Fruit fly (Drosophila melanogaster) whole organism, adult: Measurements from ENCODE around the gene sphinx2.

Source experiments
- CG11617 ChIP-seq: fragments of 200-800 bp; sonication (Bioruptor generic); optimal IDR thresholded peaks from 2 replicates; lab custom pipeline; 2017; ENCODE audit warnings: mild to moderate bottlenecking, missing biosample characterization, missing genetic modification reagents, missing genetic modification characterization
- CG12768 ChIP-seq: fragments of 200-800 bp; sonication (Bioruptor generic); optimal IDR thresholded peaks from 2 replicates; lab custom pipeline; 2017; ENCODE audit warnings: missing biosample characterization, missing genetic modification characterization, mild to moderate bottlenecking, moderate library complexity, missing genetic modification reagents
- CG14711 ChIP-seq: fragments of 200-800 bp; sonication (Bioruptor generic); optimal IDR thresholded peaks from 2 replicates; lab custom pipeline; 2018; ENCODE audit warnings: missing biosample characterization, mild to moderate bottlenecking, missing genetic modification characterization, moderate library complexity
- CG1620 ChIP-seq: fragments of 200-800 bp; sonication (Bioruptor generic); optimal IDR thresholded peaks from 2 replicates; lab custom pipeline; 2016; ENCODE audit warnings: missing biosample characterization, missing genetic modification characterization
- CG33017 ChIP-seq: fragments of 200-800 bp; sonication (Bioruptor generic); optimal IDR thresholded peaks from 2 replicates; lab custom pipeline; 2018; ENCODE audit warnings: missing biosample characterization, mild to moderate bottlenecking, missing genetic modification characterization, moderate library complexity
- CG5204 ChIP-seq: fragments of 200-800 bp; sonication (Bioruptor generic); optimal IDR thresholded peaks from 2 replicates; lab custom pipeline; 2016; ENCODE audit warnings: missing biosample characterization, missing genetic modification characterization
- CG7045 ChIP-seq: fragments of 200-800 bp; sonication (Bioruptor generic); optimal IDR thresholded peaks from 2 replicates; lab custom pipeline; 2017; ENCODE audit warnings: missing biosample characterization, mild to moderate bottlenecking, missing genetic modification characterization
- CG7101 ChIP-seq: fragments of 200-800 bp; sonication (Bioruptor generic); optimal IDR thresholded peaks from 2 replicates; lab custom pipeline; 2018; ENCODE audit warnings: missing biosample characterization, mild to moderate bottlenecking, missing genetic modification characterization, moderate library complexity
- Clk ChIP-seq: fragments of 200-800 bp; sonication (Bioruptor generic); optimal IDR thresholded peaks from 2 replicates; lab custom pipeline; 2017; ENCODE audit warnings: missing biosample characterization, missing genetic modification characterization
- Crg-1 ChIP-seq: fragments of 200-800 bp; sonication (Bioruptor generic); optimal IDR thresholded peaks from 2 replicates; lab custom pipeline; 2016; ENCODE audit warnings: missing biosample characterization, missing genetic modification characterization
- Hr96 ChIP-seq: fragments of 200-800 bp; sonication (Bioruptor generic); optimal IDR thresholded peaks from 2 replicates; lab custom pipeline; 2016; ENCODE audit warnings: missing biosample characterization, missing genetic modification characterization
- Mnt ChIP-seq: fragments of 200-800 bp; sonication (Bioruptor generic); optimal IDR thresholded peaks from 2 replicates; lab custom pipeline; 2016; ENCODE audit warnings: missing biosample characterization, mild to moderate bottlenecking, missing genetic modification characterization
- bab1 ChIP-seq: fragments of 200-800 bp; sonication (Bioruptor generic); optimal IDR thresholded peaks from 3 replicates; lab custom pipeline; 2019; ENCODE audit warnings: missing biosample characterization, mild to moderate bottlenecking, missing genetic modification characterization, moderate library complexity
- cic ChIP-seq: fragments of 200-800 bp; sonication (Bioruptor generic); optimal IDR thresholded peaks from 2 replicates; lab custom pipeline; 2017; ENCODE audit warnings: missing biosample characterization, mild to moderate bottlenecking, missing genetic modification characterization, moderate library complexity
- cnc ChIP-seq, 2 experiments: fragments of >200 bp; optimal IDR thresholded peaks; 2 replicates each; lab custom pipeline; 2017
- kay ChIP-seq: fragments of 200-800 bp; sonication (Bioruptor generic); peaks from one replicate; lab custom pipeline; 2016; ENCODE audit warnings: missing biosample characterization, missing genetic modification characterization, borderline replicate concordance
- ovo ChIP-seq: fragments of 200-800 bp; sonication (Bioruptor generic); optimal IDR thresholded peaks from 2 replicates; lab custom pipeline; 2016; ENCODE audit warnings: missing biosample characterization, missing genetic modification characterization
- pad ChIP-seq: fragments of 200-800 bp; sonication (Bioruptor generic); optimal IDR thresholded peaks from 3 replicates; lab custom pipeline; 2017; ENCODE audit warnings: missing biosample characterization, missing genetic modification characterization, mild to moderate bottlenecking, moderate library complexity, missing genetic modification reagents
- tj ChIP-seq: fragments of 200-800 bp; sonication (Bioruptor generic); optimal IDR thresholded peaks from 3 replicates; lab custom pipeline; 2017; ENCODE audit warnings: missing biosample characterization, mild to moderate bottlenecking, missing genetic modification characterization, moderate library complexity
- toe ChIP-seq: fragments of 200-800 bp; sonication (Bioruptor generic); optimal IDR thresholded peaks from 2 replicates; lab custom pipeline; 2016; ENCODE audit warnings: missing biosample characterization, missing genetic modification characterization

The sphinx2 gene

DNA sequence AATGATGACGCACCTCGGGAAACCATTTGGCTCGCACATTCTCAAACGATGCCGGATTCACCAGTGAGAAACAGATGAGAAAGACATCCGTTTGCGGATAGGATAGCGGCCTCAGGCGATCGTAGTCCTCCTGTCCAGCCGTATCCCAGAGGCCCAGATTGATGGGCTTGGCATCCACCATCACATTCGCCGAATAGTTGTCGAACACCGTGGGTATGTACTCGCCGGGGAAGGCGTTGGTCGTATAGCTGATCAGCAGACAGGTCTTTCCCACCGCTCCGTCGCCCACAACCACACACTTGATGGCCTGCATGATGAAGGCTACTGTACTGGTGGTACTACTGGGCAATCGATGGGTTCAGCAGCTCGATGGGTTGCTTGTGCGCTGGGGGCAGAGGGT, 6.3 kb downstream of the sphinx2 start:
- TF ChIP-seq bab1 (GFP tag; lab: Kevin White, UChicago) = no peak

DNA sequence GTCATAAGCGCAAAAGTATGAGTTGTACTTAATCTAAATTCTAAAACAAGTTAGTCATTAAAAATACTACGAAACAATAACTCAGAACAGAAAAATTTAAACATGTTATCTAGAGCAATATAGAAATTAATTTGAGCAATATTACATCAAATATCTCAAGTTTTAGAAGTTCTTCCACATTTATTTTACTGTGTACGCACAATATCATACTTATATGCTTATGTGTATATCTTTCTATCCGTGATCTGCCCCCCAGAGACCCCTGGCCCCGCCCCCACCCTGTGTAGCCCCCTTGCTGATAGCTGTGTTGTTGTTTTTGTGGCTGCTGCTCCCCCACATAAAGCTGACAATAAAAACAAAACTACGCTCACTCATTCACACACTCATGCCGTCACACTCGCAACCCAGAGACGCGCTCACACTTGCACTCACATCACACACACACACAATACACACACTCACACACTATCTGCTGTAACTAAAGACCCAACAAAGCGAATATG, 7.2 kb downstream of the sphinx2 start:
- TF ChIP-seq cic = peak; percentile 71
- no peak for TF ChIP-seq Mnt (GFP tag; lab: Kevin White, UChicago)
- peak; percentile 46 for TF ChIP-seq tj

DNA sequence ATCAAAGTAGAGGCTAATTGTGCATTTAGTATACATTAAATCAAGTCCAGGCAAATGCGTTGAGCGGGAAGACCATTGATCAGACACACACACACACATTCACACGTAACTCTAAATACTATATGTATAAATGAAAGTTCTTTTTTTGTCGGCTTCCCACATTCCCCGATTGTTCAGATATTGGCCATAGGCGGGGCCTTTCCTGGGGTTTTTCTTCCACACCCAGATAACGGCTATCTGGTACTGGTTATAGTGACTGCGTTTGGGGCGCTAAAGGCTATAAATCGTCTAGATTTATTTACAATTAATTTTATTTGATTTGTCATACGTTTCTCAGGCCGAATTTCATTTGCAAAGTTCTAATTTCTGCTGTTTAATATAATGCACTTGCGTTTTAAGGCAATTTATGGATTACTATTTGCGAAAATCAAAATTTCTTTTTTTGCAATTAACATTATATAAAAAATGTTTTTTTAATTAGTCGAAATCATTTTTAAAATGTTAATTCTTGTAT, 7.7 kb downstream of the sphinx2 start:
- TF ChIP-seq kay (peak; percentile 62), Hr96 (GFP tag; lab: Kevin White, UChicago) (no peak), cnc (optimal IDR thresholded peaks at IDR 0.05; lab: Kevin White, UChicago) (no peak), toe (GFP tag; lab: Kevin White, UChicago) (no peak)

DNA sequence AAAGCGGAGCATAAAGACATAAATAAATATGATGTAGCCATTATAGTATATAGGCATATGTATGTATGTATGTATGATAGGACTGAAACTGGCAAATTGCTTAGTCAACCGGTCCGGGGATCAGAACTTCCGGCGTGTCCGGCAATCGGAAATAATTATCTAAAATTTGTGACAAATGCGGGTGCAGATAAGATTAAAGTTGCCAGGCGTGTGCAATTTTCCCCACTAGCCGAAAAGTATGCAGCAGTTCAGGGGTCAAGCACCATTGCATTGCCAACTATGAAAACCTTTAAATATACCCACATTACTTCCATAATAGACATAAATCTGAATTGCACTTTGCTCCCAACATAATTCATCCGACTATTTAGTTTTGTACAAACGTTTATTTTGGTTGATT, 8.3 kb downstream of the sphinx2 start:
- TF ChIP-seq cnc (optimal IDR thresholded peaks at IDR 0.05; lab: Kevin White, UChicago) (no peak), tj (no peak), CG7045 (GFP tag; lab: Kevin White, UChicago) (no peak)

DNA sequence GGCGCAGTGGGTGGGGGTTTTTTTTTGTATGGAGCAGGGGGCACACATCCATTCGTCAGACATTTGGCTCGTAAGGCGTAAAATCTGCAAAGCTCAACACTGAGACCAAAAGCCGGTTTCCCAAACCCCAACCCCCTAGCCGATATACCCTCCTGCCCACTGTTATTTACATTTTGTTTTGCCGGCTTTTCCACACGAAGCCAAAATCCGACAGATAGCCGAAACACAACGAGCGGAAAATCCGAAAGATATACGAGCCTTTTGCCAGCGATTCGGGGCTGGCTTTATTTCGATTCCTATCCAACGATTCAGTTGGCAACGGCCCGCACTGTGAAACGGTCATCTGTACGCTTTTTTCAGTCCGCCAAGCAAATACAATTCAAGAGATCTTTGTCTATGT, 17.0 kb downstream of the sphinx2 start, which contains the start of gene CG42458:
CG42458 (plus strand) TSS at position 311 of the 400 bp plus-strand sequence.
- no peak for TF ChIP-seq Crg-1
- peak; percentile 68 for TF ChIP-seq kay
- TF ChIP-seq CG12768 (GFP tag; lab: Kevin White, UChicago) = no peak

DNA sequence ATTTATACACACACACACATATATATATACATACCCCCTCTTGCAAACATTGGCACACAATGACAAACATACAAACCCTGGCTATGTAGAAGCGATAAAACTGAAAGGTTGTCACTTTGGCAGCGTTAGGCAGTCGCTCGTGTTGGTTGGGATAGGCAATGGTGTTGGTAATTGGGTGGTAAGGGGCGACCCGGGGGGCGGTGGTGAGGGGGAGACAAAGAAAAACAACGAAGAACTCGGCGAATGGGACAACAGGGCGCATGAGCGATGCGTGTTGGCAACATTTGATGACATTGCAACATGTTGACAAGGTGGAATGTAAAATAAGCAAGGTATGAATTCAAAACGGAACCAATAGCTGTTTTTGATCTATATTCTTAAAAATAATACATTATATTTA, 18.0 kb downstream of the sphinx2 start:
- TF ChIP-seq ovo (GFP tag; lab: Kevin White, UChicago) (no peak), CG12768 (GFP tag; lab: Kevin White, UChicago) (no peak), CG14711 (tag; lab: Kevin White, UChicago) (no peak), cnc (optimal IDR thresholded peaks at IDR 0.05; lab: Kevin White, UChicago) (no peak), Clk (GFP tag; lab: Kevin White, UChicago) (no peak), CG1620 (GFP tag; lab: Kevin White, UChicago) (no peak), CG11617 (no peak), CG33017 (tag; lab: Kevin White, UChicago) (no peak), bab1 (GFP tag; lab: Kevin White, UChicago) (no peak), Crg-1 (no peak), pad (GFP tag; lab: Kevin White, UChicago) (no peak), CG7101 (tag; lab: Kevin White, UChicago) (no peak), Mnt (GFP tag; lab: Kevin White, UChicago) (no peak), toe (GFP tag; lab: Kevin White, UChicago) (no peak), Hr96 (GFP tag; lab: Kevin White, UChicago) (no peak), CG7045 (GFP tag; lab: Kevin White, UChicago) (no peak), CG5204 (GFP tag; lab: Kevin White, UChicago) (no peak), kay (no peak)

DNA sequence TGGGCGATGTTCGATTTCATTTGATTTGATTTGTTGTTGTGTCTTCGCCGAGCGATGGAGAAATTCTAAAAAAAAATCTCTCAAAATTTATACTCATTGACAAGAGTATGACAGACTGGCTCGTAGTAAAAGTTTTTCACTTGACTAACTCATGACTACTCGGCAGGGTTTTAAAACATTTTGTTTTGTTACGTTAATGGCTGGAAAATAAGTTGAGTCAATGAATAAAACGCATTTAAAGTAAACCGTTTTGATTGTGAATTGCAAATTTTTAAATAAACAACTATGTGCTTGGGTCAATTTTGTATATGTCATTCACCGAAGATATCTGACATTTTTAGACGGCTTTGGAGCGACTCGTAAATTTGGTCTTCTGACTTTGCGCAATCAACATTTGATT, 36.5 kb downstream of the sphinx2 start, which contains the start of gene CG8560:
CG8560 (minus strand) TSS at position 101 of the 400 bp plus-strand sequence.
- TF ChIP-seq cic = no peak
- TF ChIP-seq Hr96 (GFP tag; lab: Kevin White, UChicago) = no peak
- TF ChIP-seq Clk (GFP tag; lab: Kevin White, UChicago) = no peak
- TF ChIP-seq pad (GFP tag; lab: Kevin White, UChicago) = no peak
- no peak for TF ChIP-seq CG7045 (GFP tag; lab: Kevin White, UChicago)
- TF ChIP-seq bab1 (GFP tag; lab: Kevin White, UChicago) = no peak
- TF ChIP-seq ovo (GFP tag; lab: Kevin White, UChicago) = no peak
- no peak for TF ChIP-seq Crg-1
- no peak for TF ChIP-seq tj
- no peak for TF ChIP-seq kay
- no peak for TF ChIP-seq CG1620 (GFP tag; lab: Kevin White, UChicago)
- TF ChIP-seq Mnt (GFP tag; lab: Kevin White, UChicago) = no peak
- TF ChIP-seq CG33017 (tag; lab: Kevin White, UChicago) = no peak

DNA sequence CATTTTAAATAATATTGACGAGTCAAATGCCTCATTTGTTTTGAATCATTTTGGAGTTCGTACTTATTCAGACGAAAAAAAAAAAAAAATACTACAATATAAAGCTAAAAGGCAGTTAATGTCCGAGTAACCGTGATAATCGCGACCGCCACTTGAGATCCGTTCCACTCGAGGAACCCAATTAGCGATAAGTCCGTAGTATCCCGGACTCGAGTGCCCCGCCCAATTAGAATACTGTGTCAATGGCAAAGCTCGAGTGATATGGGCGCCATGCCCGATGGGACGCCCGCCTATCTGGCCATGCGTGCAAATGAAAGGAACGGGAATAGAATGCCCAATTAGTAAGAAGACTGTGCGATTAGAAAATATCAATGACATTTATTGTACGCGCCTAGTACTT, 38.6 kb downstream of the sphinx2 start:
- TF ChIP-seq kay (no peak), CG5204 (GFP tag; lab: Kevin White, UChicago) (no peak), Crg-1 (no peak), tj (no peak), cic (no peak), CG1620 (GFP tag; lab: Kevin White, UChicago) (no peak), Clk (GFP tag; lab: Kevin White, UChicago) (no peak), CG7101 (tag; lab: Kevin White, UChicago) (no peak), cnc (optimal IDR thresholded peaks at IDR 0.05; lab: Kevin White, UChicago) (no peak), Mnt (GFP tag; lab: Kevin White, UChicago) (no peak), ovo (GFP tag; lab: Kevin White, UChicago) (no peak), CG14711 (tag; lab: Kevin White, UChicago) (no peak), toe (GFP tag; lab: Kevin White, UChicago) (no peak), pad (GFP tag; lab: Kevin White, UChicago) (no peak), CG11617 (no peak), bab1 (GFP tag; lab: Kevin White, UChicago) (no peak)
